Worm (Caenorhabditis elegans) whole organism, L4 larva: ENCODE measurements around the gene Y56A3A.2.

Source experiments
- F10B5.3 ChIP-seq: sonication (generic microtip); optimal IDR thresholded peaks from 2 replicates; lab custom pipeline; 2016; ENCODE audit warnings: mild to moderate bottlenecking, missing genetic modification characterization, missing compliant biosample characterization
- F44E2.7 ChIP-seq: fragments of 200-800 bp; sonication (Bioruptor generic); IDR thresholded peaks from 2 replicates; pipeline ENCODE4 v2.1.2; 2022; ENCODE audit warnings: missing genetic modification characterization, missing compliant biosample characterization
- T20F7.1 ChIP-seq: fragments of 200-800 bp; sonication (Bioruptor generic); optimal IDR thresholded peaks from 2 replicates; lab custom pipeline; 2018; ENCODE audit warnings: mild to moderate bottlenecking, missing genetic modification characterization, missing compliant biosample characterization
- T26A8.4 ChIP-seq: fragments of 200-800 bp; sonication (Bioruptor generic); IDR thresholded peaks from 2 replicates; pipeline ENCODE4 v1.3.6; 2022; ENCODE audit warnings: missing genetic modification characterization, missing compliant biosample characterization
- Y48G9A.11 ChIP-seq: fragments of 200-800 bp; sonication (Bioruptor generic); IDR thresholded peaks from 2 replicates; pipeline ENCODE4 v1.3.6; 2022; ENCODE audit warnings: missing genetic modification reagents, missing genetic modification characterization, missing compliant biosample characterization
- Y5F2A.4 ChIP-seq: fragments of 200-800 bp; sonication (Bioruptor generic); optimal IDR thresholded peaks from 2 replicates; lab custom pipeline; 2018; ENCODE audit warnings: mild to moderate bottlenecking, missing genetic modification characterization, missing compliant biosample characterization
- aha-1 ChIP-seq: fragments of 150-350 bp; peaks from one replicate; lab custom pipeline; 2014; ENCODE audit warnings: missing biosample characterization, missing genetic modification characterization
- ceh-28 ChIP-seq: fragments of 150-350 bp; optimal IDR thresholded peaks from 2 replicates; lab custom pipeline; 2014; ENCODE audit warnings: missing biosample characterization, missing genetic modification reagents, missing genetic modification characterization
- ceh-44 ChIP-seq: fragments of 200-800 bp; sonication (Bioruptor generic); IDR thresholded peaks from 2 replicates; pipeline ENCODE4 v1.3.6; 2022; ENCODE audit warnings: missing genetic modification reagents, missing genetic modification characterization, missing compliant biosample characterization
- ces-1 ChIP-seq: fragments of 150-350 bp; sonication (generic microtip); optimal IDR thresholded peaks from 4 replicates; lab custom pipeline; 2014; ENCODE audit warnings: missing biosample characterization, missing genetic modification reagents, missing genetic modification characterization
- cey-2 ChIP-seq: sonication (generic microtip); optimal IDR thresholded peaks from 3 replicates; lab custom pipeline; 2017; ENCODE audit warnings: missing genetic modification characterization, mild to moderate bottlenecking, missing compliant biosample characterization, antibody characterized with exemption, borderline replicate concordance; ENCODE audit not compliant: insufficient read depth
- daf-8 ChIP-seq: fragments of 200-800 bp; sonication (Bioruptor generic); IDR thresholded peaks from 2 replicates; pipeline ENCODE4 v1.3.6; 2022; ENCODE audit warnings: missing genetic modification characterization, missing compliant biosample characterization
- dpl-1 ChIP-seq: fragments of 150-350 bp; optimal IDR thresholded peaks from 2 replicates; lab custom pipeline; 2014; ENCODE audit warnings: missing biosample characterization, missing genetic modification reagents, missing genetic modification characterization
- dve-1 ChIP-seq: sonication (generic microtip); optimal IDR thresholded peaks from 2 replicates; lab custom pipeline; 2017; ENCODE audit warnings: antibody characterized with exemption, mild to moderate bottlenecking, missing genetic modification characterization, missing compliant biosample characterization; ENCODE audit not compliant: insufficient read depth
- egl-43 ChIP-seq: fragments of 200-800 bp; sonication (Bioruptor generic); IDR thresholded peaks from 2 replicates; pipeline ENCODE4 v1.3.6; 2022; ENCODE audit warnings: missing genetic modification reagents, missing genetic modification characterization, missing compliant biosample characterization
- hif-1 ChIP-seq, 2 experiments: sonication (generic microtip); optimal IDR thresholded peaks; 2 replicates each; lab custom pipeline; 2016 to 2017; ENCODE audit warnings: missing compliant biosample characterization in 2 of 2, missing genetic modification characterization in 2 of 2, missing genetic modification reagents in 2 of 2, missing genotype in 2 of 2, mild to moderate bottlenecking in 1 of 2
- hlh-30 ChIP-seq: sonication (generic microtip); optimal IDR thresholded peaks from 2 replicates; lab custom pipeline; 2017; ENCODE audit warnings: antibody characterized with exemption, mild to moderate bottlenecking, missing genetic modification characterization, missing compliant biosample characterization; ENCODE audit not compliant: insufficient read depth
- hmg-1.1 ChIP-seq: fragments of 200-800 bp; sonication (Bioruptor generic); IDR thresholded peaks from 2 replicates; pipeline ENCODE4 v1.3.6; 2022; ENCODE audit warnings: missing genetic modification reagents, missing genetic modification characterization, missing compliant biosample characterization
- lin-13 ChIP-seq: fragments of 150-350 bp; optimal IDR thresholded peaks from 2 replicates; lab custom pipeline; 2014; ENCODE audit warnings: missing biosample characterization, missing genetic modification reagents, missing genetic modification characterization
- lin-38 ChIP-seq: fragments of 200-800 bp; sonication (Bioruptor generic); IDR thresholded peaks from 2 replicates; pipeline ENCODE4 v1.3.6; 2022; ENCODE audit warnings: missing genetic modification reagents, missing genetic modification characterization, missing compliant biosample characterization
- madf-5 ChIP-seq, 2 experiments: fragments of 200-800 bp; sonication (Bioruptor generic); IDR thresholded peaks; 2 replicates each; pipeline ENCODE4 v1.3.6; 2022; ENCODE audit warnings: missing compliant biosample characterization in 2 of 2, missing genetic modification characterization in 2 of 2
- madf-9 ChIP-seq: fragments of 200-800 bp; sonication (Bioruptor generic); conservative IDR thresholded peaks from 2 replicates; pipeline ENCODE4 v1.3.6; 2022; ENCODE audit warnings: missing genetic modification reagents, missing genetic modification characterization, missing compliant biosample characterization
- mdt-29 ChIP-seq: fragments of 200-800 bp; sonication (Bioruptor generic); IDR thresholded peaks from 2 replicates; pipeline ENCODE4 v1.3.6; 2022; ENCODE audit warnings: missing genetic modification reagents, missing genetic modification characterization, missing compliant biosample characterization
- nhr-28 ChIP-seq: fragments of 150-350 bp; optimal IDR thresholded peaks from 2 replicates; lab custom pipeline; 2014; ENCODE audit warnings: missing biosample characterization, missing genetic modification characterization
- nhr-41 ChIP-seq: fragments of 200-800 bp; sonication (Bioruptor generic); IDR thresholded peaks from 2 replicates; pipeline ENCODE4 v1.3.6; 2022; ENCODE audit warnings: missing genetic modification reagents, missing genetic modification characterization, missing compliant biosample characterization
- nhr-48 ChIP-seq: sonication (generic microtip); optimal IDR thresholded peaks from 2 replicates; lab custom pipeline; 2016; ENCODE audit warnings: mild to moderate bottlenecking, missing genetic modification characterization, missing compliant biosample characterization
- pha-4 ChIP-seq, 2 experiments: fragments of 150-350 bp in 1 of 2; fragments of 200-800 bp in 1 of 2; sonication (Bioruptor generic) in 1 of 2; IDR thresholded peaks in 1 of 2; optimal IDR thresholded peaks in 1 of 2; 2 replicates each; pipeline versions ENCODE4 v1.3.6 to Lab custom; 2014 to 2022; ENCODE audit warnings: missing genetic modification characterization in 2 of 2, missing genetic modification reagents in 2 of 2, missing biosample characterization in 1 of 2, missing compliant biosample characterization in 1 of 2
- php-3 ChIP-seq: fragments of 200-800 bp; sonication (Bioruptor generic); IDR thresholded peaks from 2 replicates; pipeline ENCODE4 v1.3.6; 2022; ENCODE audit warnings: missing genetic modification reagents, missing genetic modification characterization, missing compliant biosample characterization
- pqm-1 ChIP-seq: sonication (generic microtip); optimal IDR thresholded peaks from 2 replicates; lab custom pipeline; 2017; ENCODE audit warnings: missing biosample characterization, missing genetic modification characterization
- set-16 ChIP-seq: fragments of 200-800 bp; sonication (Bioruptor generic); IDR thresholded peaks from 2 replicates; pipeline ENCODE4 v1.3.6; 2022; ENCODE audit warnings: missing genetic modification reagents, missing genetic modification characterization, missing compliant biosample characterization
- spr-1 ChIP-seq: sonication (generic microtip); optimal IDR thresholded peaks from 2 replicates; lab custom pipeline; 2016; ENCODE audit warnings: mild to moderate bottlenecking, missing genetic modification characterization, missing compliant biosample characterization
- unc-39 ChIP-seq: sonication (generic microtip); optimal IDR thresholded peaks from 2 replicates; lab custom pipeline; 2017; ENCODE audit warnings: missing biosample characterization, missing genetic modification characterization
- vab-7 ChIP-seq: fragments of 200-800 bp; sonication (Bioruptor generic); IDR thresholded peaks from 2 replicates; pipeline ENCODE4 v1.3.6; 2022; ENCODE audit warnings: missing genetic modification reagents, missing genetic modification characterization, missing compliant biosample characterization
- zfp-2 ChIP-seq: sonication (generic microtip); optimal IDR thresholded peaks from 2 replicates; lab custom pipeline; 2016; ENCODE audit warnings: mild to moderate bottlenecking, missing genetic modification characterization, missing compliant biosample characterization
- zip-11 ChIP-seq: fragments of 200-800 bp; sonication (Bioruptor generic); IDR thresholded peaks from 2 replicates; pipeline ENCODE4 v1.3.6; 2022; ENCODE audit warnings: missing genetic modification characterization, missing compliant biosample characterization
- zip-2 ChIP-seq: fragments of 150-350 bp; optimal IDR thresholded peaks from 2 replicates; lab custom pipeline; 2014; ENCODE audit warnings: missing biosample characterization, missing genetic modification characterization
- ztf-11 ChIP-seq: fragments of 150-350 bp; optimal IDR thresholded peaks from 2 replicates; lab custom pipeline; 2014; ENCODE audit warnings: missing biosample characterization, missing genetic modification characterization
- ztf-7 ChIP-seq: fragments of 150-350 bp; optimal IDR thresholded peaks from 2 replicates; lab custom pipeline; 2014; ENCODE audit warnings: missing biosample characterization, missing genetic modification characterization

The Y56A3A.2 gene

DNA sequence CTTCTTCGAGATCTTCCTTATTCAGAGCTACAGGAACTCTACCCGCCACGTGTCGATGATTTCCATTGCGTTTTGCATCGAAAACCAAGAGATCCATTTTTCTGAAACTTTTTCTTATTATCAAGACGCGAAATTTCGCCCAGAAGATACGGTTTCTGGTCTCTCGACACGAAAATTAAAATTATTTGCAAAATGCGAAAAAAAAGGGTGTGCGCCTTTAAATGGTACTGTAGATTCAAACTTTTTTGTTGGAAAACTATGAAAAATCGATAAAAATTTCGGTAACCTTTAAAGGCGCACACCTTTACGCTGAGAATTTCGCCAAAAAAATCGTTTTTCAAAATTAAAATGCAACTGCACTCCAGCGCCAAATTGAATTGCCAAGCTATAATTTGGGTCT, 36.1 kb upstream of the Y56A3A.2 start, which contains the start of gene tsen-2:
Gene tsen-2 (minus strand): TSS at position 101 of the 400 bp plus-strand sequence.
- no peak for TF ChIP-seq pha-4 (GFP tag; IDR thresholded peaks at IDR 0.05; lab: Robert Waterston, UW)
- no peak for TF ChIP-seq pha-4 (tag; optimal IDR thresholded peaks at IDR 0.05; lab: Kevin White, UChicago)
- no peak for TF ChIP-seq T26A8.4 (GFP tag; lab: Robert Waterston, UW)

DNA sequence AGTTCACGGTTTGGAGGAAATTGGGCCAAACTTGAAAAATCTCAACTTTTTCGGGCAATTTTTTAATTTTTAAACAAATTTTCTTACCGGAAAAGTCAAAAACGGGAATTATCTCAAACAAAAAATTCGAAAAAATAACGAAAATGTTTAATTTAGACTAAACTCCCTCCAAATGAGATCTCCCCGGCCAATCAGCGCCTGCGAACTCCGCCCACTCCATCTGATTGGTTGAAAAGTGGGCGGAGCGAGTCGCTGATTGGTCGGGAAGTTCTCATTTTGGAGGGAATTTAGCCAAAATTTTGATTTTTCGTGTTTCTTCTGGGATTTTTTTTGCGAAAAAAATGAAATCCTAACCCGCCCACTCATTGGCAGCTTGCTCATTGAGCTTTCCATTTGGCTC, 34.6 kb upstream of the Y56A3A.2 start:
- TF ChIP-seq unc-39 (tag; lab: Kevin White, UChicago) = no peak
- no peak for TF ChIP-seq hlh-30 (tag; lab: Kevin White, UChicago)
- no peak for TF ChIP-seq cey-2 (tag; lab: Kevin White, UChicago)
- no peak for TF ChIP-seq ztf-11 (tag; lab: Kevin White, UChicago)
- TF ChIP-seq dpl-1 (GFP tag; lab: Kevin White, UChicago) = no peak
- TF ChIP-seq aha-1 (tag; lab: Kevin White, UChicago) = no peak
- TF ChIP-seq zip-11 (GFP tag; lab: Robert Waterston, UW) = no peak
- no peak for TF ChIP-seq ceh-44 (GFP tag; lab: Robert Waterston, UW)

DNA sequence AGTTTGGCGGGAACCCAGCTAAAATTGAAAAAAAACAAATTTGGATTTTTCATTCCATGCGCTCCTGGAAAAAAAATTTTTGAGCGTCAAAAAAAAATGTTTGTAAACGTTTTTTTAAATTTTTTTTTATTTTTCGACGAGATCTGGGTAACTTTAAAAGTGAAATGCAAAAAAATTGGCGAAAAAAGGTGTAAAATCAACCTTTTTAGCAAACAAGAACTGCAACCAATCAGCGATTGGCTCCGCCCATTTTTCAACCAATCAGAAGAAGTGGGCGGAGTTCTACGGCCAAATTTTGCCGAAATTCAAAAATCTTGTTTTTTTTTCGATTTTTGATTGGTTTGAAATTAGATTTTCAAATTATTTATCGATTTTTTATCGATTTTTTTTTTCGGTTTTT, 33.5 kb upstream of the Y56A3A.2 start:
- TF ChIP-seq ceh-28 (tag; lab: Kevin White, UChicago) (peak; percentile 3), zfp-2 (tag; lab: Kevin White, UChicago) (no peak)
- TF ChIP-seq, all 104 proteins: peak for 1

DNA sequence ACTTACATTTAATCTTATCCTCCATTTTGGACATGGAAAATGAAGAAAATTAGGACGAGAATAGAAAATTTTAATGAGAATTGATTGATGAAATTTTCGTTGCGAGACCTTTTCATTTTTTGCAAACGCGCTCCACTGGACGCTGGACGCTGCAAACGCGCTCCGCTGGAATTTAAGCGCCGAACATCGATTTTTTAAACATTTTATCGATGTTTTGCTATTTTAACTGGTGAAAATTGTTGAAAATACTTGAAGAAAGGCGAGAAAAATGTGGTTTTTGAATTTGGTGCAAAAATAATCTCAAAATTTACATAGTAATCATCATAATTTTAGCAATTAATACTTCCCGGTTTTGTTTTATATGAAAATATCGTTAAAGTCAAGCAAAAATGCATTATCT, 30.9 kb upstream of the Y56A3A.2 start, which contains the start of gene Y56A3A.41:
Gene Y56A3A.41 (minus strand): TSS at position 101 of the 400 bp plus-strand sequence.
- TF ChIP-seq mdt-29 (GFP tag; lab: Robert Waterston, UW) (no peak), zfp-2 (tag; lab: Kevin White, UChicago) (no peak), vab-7 (no peak), nhr-28 (no peak), ztf-7 (tag; lab: Kevin White, UChicago) (no peak), Y48G9A.11 (GFP tag; lab: Robert Waterston, UW) (no peak), hlh-30 (tag; lab: Kevin White, UChicago) (no peak), F10B5.3 (tag; lab: Kevin White, UChicago) (no peak)

DNA sequence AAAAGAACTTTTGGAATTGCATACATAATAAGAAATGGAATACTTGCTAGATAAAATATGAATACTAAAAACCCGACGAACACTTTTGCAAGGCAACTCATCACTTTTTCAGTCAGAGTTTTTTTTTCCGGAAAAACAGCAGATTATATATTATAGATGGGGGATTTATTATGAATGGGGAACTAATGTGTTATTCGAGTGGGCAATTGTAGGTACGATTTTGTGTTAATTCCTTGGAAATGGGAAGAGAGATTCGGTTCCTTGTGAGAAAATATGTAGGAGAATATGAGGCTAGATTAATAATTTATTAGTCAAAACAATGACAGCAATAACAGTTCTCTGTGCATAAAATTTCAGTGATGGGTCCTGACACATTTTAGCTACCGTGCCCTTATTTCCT, 29.3 kb upstream of the Y56A3A.2 start, which contains the start of gene faah-5:
Gene faah-5 (minus strand): TSS at position 101 of the 400 bp plus-strand sequence.
- TF ChIP-seq dve-1 (tag; lab: Kevin White, UChicago) = no peak
- TF ChIP-seq T20F7.1 (GFP tag; lab: Kevin White, UChicago) = no peak

DNA sequence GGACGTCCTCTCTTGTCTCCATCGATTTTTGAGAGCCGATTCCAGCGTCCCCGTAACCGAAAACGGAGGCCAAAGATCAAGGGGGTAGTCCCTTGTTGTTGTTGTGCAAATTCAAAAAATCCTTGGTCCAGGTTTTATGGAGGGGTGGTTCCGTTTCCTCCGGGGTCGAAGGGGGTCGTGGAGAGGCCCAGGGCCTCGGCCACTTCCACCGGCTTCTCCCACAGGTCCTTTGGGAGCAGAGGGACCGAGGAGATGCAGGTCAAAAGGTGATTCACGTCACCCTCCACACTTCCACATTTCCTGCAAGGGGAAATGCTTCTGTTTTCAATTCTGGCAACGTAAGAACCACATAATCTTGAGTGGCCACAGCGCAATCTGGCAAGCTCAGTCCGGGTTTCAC, 21.6 kb upstream of the Y56A3A.2 start, which contains the start of gene fbxb-22:
Gene fbxb-22 (minus strand): TSS at position 61 of the 400 bp plus-strand sequence.
- peak; percentile 81 for TF ChIP-seq set-16 (GFP tag; lab: Robert Waterston, UW)

DNA sequence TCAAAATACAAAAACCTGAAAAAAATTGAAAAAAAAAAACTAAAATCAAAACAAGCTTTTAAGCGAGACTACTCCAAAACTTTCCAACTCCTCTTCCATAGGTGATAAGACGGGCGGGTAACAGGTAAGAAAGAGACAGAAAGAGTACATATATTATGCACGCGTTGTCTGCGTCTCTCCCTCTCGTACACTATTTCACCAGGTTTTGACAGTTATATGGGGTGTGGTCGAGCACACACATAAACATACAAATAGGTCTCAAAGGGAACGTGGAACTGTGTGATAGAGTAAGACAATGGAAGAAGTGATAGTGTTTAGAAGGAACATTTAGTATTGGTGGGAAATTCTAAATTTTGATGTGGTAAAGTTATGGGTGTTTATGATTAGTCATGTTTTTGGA, 19.5 kb upstream of the Y56A3A.2 start:
- TF ChIP-seq spr-1 (no peak), nhr-41 (0 out of 2 replicates have a peak, but pooled peaks have one; percentile 9), ces-1 (no peak), ceh-28 (tag; lab: Kevin White, UChicago) (no peak), F44E2.7 (GFP tag; lab: Robert Waterston, UW) (no peak), Y5F2A.4 (GFP tag; lab: Kevin White, UChicago) (no peak), nhr-28 (peak; percentile 83), pqm-1 (peak; percentile 90), lin-13 (GFP tag; lab: Kevin White, UChicago) (no peak), egl-43 (GFP tag; lab: Robert Waterston, UW) (no peak), ceh-44 (GFP tag; lab: Robert Waterston, UW) (no peak), nhr-48 (tag; lab: Kevin White, UChicago) (no peak), hmg-1.1 (GFP tag; lab: Robert Waterston, UW) (no peak), daf-8 (GFP tag; lab: Robert Waterston, UW) (no peak), hif-1 (tag; optimal IDR thresholded peaks at IDR 0.05; lab: Kevin White, UChicago) (peak in 1 of 2 experiments; percentile 5), php-3 (GFP tag; lab: Robert Waterston, UW) (peak; percentile 82), lin-38 (no peak), madf-5 (GFP tag; IDR thresholded peaks at IDR 0.05; lab: Robert Waterston, UW) (no peak), zip-2 (tag; lab: Kevin White, UChicago) (no peak), ztf-11 (tag; lab: Kevin White, UChicago) (no peak), madf-9 (GFP tag; lab: Robert Waterston, UW) (no peak)
